Worm (Caenorhabditis elegans): ENCODE data around the gene C35D10.12.

- TF ChIP-seq unc-42 (tag; optimal IDR thresholded peaks at IDR 0.05) (no peak), tbx-2 (tag; optimal IDR thresholded peaks at IDR 0.05) (no peak), nhr-11 (tag; optimal IDR thresholded peaks at IDR 0.05) (no peak), unc-86 (tag; optimal IDR thresholded peaks at IDR 0.05) (no peak), lim-6 (tag; optimal IDR thresholded peaks at IDR 0.05) (no peak), K09A11.1 (tag; optimal IDR thresholded peaks at IDR 0.05; ENCODE audit: insufficient read depth) (no peak), lin-11 (tag; optimal IDR thresholded peaks at IDR 0.05) (no peak)
Observed at ce11 chrIII:4856109-4856508, 18.5 kb downstream of the C35D10.12 start, which contains the start of gene C35D10.7.
